Fruit fly (Drosophila melanogaster) whole organism, embryonic: ENCODE results near the gene PGAP2.

Experiments used
- Ada2b ChIP-seq: fragments of 200-800 bp; sonication (Bioruptor generic); IDR thresholded peaks from 2 replicates; pipeline ENCODE4 v1.3.6; 2022; ENCODE audit warnings: missing biosample characterization, missing genetic modification characterization
- BEAF-32 ChIP-seq: fragments of 200-800 bp; sonication (Bioruptor generic); optimal IDR thresholded peaks from 3 replicates; lab custom pipeline; 2017; ENCODE audit warnings: missing biosample characterization, missing genetic modification characterization, mild to moderate bottlenecking, moderate library complexity, missing genetic modification reagents
- Bgb ChIP-seq: fragments of 200-800 bp; sonication (Bioruptor generic); IDR thresholded peaks from 2 replicates; pipeline ENCODE4 v1.3.6; 2022; ENCODE audit warnings: missing biosample characterization, missing genetic modification characterization; ENCODE audit not compliant: partially characterized antibody
- CG1024 ChIP-seq: fragments of 200-800 bp; sonication (Bioruptor generic); IDR thresholded peaks from 2 replicates; pipeline ENCODE4 v1.3.6; 2022; ENCODE audit warnings: missing biosample characterization, missing genetic modification characterization
- CG11560 ChIP-seq: fragments of 200-800 bp; sonication (Bioruptor generic); IDR thresholded peaks from 3 replicates; pipeline ENCODE4 v1.3.6; 2022; ENCODE audit warnings: missing biosample characterization, missing genetic modification characterization
- CG11695 ChIP-seq: fragments of 200-800 bp; sonication (Bioruptor generic); IDR thresholded peaks from 3 replicates; pipeline ENCODE4 v1.3.6; 2022; ENCODE audit warnings: missing biosample characterization, missing genetic modification characterization
- CG12744 ChIP-seq: fragments of 200-800 bp; sonication (Bioruptor generic); optimal IDR thresholded peaks from 2 replicates; lab custom pipeline; 2016; ENCODE audit warnings: missing biosample characterization, missing genetic modification characterization
- CG13287 ChIP-seq: fragments of 200-800 bp; sonication (Bioruptor generic); IDR thresholded peaks from 2 replicates; pipeline ENCODE4 v1.3.6; 2022; ENCODE audit warnings: missing biosample characterization, missing genetic modification characterization; ENCODE audit not compliant: partially characterized antibody
- CG13424 ChIP-seq: fragments of 200-800 bp; sonication (Bioruptor generic); optimal IDR thresholded peaks from 2 replicates; lab custom pipeline; 2019; ENCODE audit warnings: missing biosample characterization, mild to moderate bottlenecking, missing genetic modification characterization, moderate library complexity
- CG14441 ChIP-seq: fragments of 200-800 bp; sonication (Bioruptor generic); IDR thresholded peaks from 2 replicates; pipeline ENCODE4 v1.3.6; 2022; ENCODE audit warnings: missing biosample characterization, missing genetic modification characterization
- CG15514 ChIP-seq: fragments of 200-800 bp; sonication (Bioruptor generic); optimal IDR thresholded peaks from 3 replicates; lab custom pipeline; 2017; ENCODE audit warnings: missing biosample characterization, missing genetic modification characterization, mild to moderate bottlenecking, moderate library complexity, missing genetic modification reagents
- CG17612 ChIP-seq: fragments of 200-800 bp; sonication (Bioruptor generic); IDR thresholded peaks from 2 replicates; pipeline ENCODE4 v1.3.6; 2022; ENCODE audit warnings: missing biosample characterization, missing genetic modification characterization
- CG18599 ChIP-seq: fragments of 200-800 bp; sonication (Bioruptor generic); optimal IDR thresholded peaks from 3 replicates; lab custom pipeline; 2017; ENCODE audit warnings: missing biosample characterization, missing genetic modification characterization, mild to moderate bottlenecking, moderate library complexity, missing genetic modification reagents
- CG31365 ChIP-seq: fragments of 200-800 bp; sonication (Bioruptor generic); optimal IDR thresholded peaks from 2 replicates; lab custom pipeline; 2018; ENCODE audit warnings: missing biosample characterization, mild to moderate bottlenecking, missing genetic modification characterization
- CG33557 ChIP-seq: fragments of 200-800 bp; sonication (Bioruptor generic); optimal IDR thresholded peaks from 2 replicates; lab custom pipeline; 2019; ENCODE audit warnings: missing biosample characterization, mild to moderate bottlenecking, missing genetic modification characterization, moderate library complexity
- CG3838 ChIP-seq: fragments of 200-800 bp; sonication (Bioruptor generic); optimal IDR thresholded peaks from 3 replicates; lab custom pipeline; 2016; ENCODE audit warnings: missing biosample characterization, missing genetic modification characterization
- CG4730 ChIP-seq: fragments of 200-800 bp; sonication (Bioruptor generic); IDR thresholded peaks from 2 replicates; pipeline ENCODE4 v1.3.6; 2022; ENCODE audit warnings: missing biosample characterization, missing genetic modification characterization
- CG6175 ChIP-seq: fragments of 200-800 bp; sonication (Bioruptor generic); IDR thresholded peaks from 3 replicates; pipeline ENCODE4 v1.3.6; 2022; ENCODE audit warnings: missing biosample characterization, missing genetic modification characterization
- CG7271 ChIP-seq: fragments of 200-800 bp; sonication (Bioruptor generic); optimal IDR thresholded peaks from 2 replicates; lab custom pipeline; 2018; ENCODE audit warnings: missing biosample characterization, mild to moderate bottlenecking, missing genetic modification characterization, moderate library complexity
- CG7556 ChIP-seq: fragments of 200-800 bp; sonication (Bioruptor generic); optimal IDR thresholded peaks from 2 replicates; lab custom pipeline; 2017; ENCODE audit warnings: missing biosample characterization, mild to moderate bottlenecking, missing genetic modification characterization
- CG7786 ChIP-seq: fragments of 200-800 bp; sonication (Bioruptor generic); optimal IDR thresholded peaks from 2 replicates; lab custom pipeline; 2016; ENCODE audit warnings: missing biosample characterization, missing genetic modification characterization
- CG8281 ChIP-seq: fragments of 200-800 bp; sonication (Bioruptor generic); optimal IDR thresholded peaks from 2 replicates; lab custom pipeline; 2018; ENCODE audit warnings: missing biosample characterization, mild to moderate bottlenecking, missing genetic modification characterization, moderate library complexity
- CG8359 ChIP-seq: fragments of 200-800 bp; sonication (Bioruptor generic); optimal IDR thresholded peaks from 2 replicates; lab custom pipeline; 2017; ENCODE audit warnings: missing biosample characterization, mild to moderate bottlenecking, missing genetic modification characterization, borderline replicate concordance
- Dip3 ChIP-seq: fragments of 200-800 bp; sonication (Bioruptor generic); optimal IDR thresholded peaks from 3 replicates; lab custom pipeline; 2016; ENCODE audit warnings: missing biosample characterization, missing genetic modification characterization
- Doc2 ChIP-seq: fragments of 200-800 bp; sonication (Bioruptor generic); IDR thresholded peaks from 2 replicates; pipeline ENCODE4 v1.3.6; 2022; ENCODE audit warnings: missing biosample characterization, missing genetic modification characterization
- Fer1 ChIP-seq: fragments of 200-800 bp; sonication (Bioruptor generic); optimal IDR thresholded peaks from 2 replicates; lab custom pipeline; 2017; ENCODE audit warnings: missing biosample characterization, mild to moderate bottlenecking, missing genetic modification characterization
- Hr51 ChIP-seq, 2 experiments: fragments of 200-800 bp; sonication (Bioruptor generic); optimal IDR thresholded peaks; 2 replicates in 1 of 2; 3 replicates in 1 of 2; lab custom pipeline; 2016 to 2018; ENCODE audit warnings: missing biosample characterization in 2 of 2, missing genetic modification characterization in 2 of 2, mild to moderate bottlenecking in 1 of 2, moderate library complexity in 1 of 2
- Lpt ChIP-seq: fragments of >200 bp; optimal IDR thresholded peaks from 2 replicates; lab custom pipeline; 2018; ENCODE audit warnings: missing biosample characterization, missing genetic modification characterization
- Mad ChIP-seq: fragments of 200-800 bp; sonication (Bioruptor generic); optimal IDR thresholded peaks from 2 replicates; lab custom pipeline; 2016; ENCODE audit warnings: missing biosample characterization, missing genetic modification characterization
- Myb ChIP-seq: fragments of 200-800 bp; sonication (Bioruptor generic); optimal IDR thresholded peaks from 2 replicates; lab custom pipeline; 2016; ENCODE audit warnings: missing biosample characterization, missing genetic modification characterization
- Pdp1 ChIP-seq, 2 experiments: fragments of 200-800 bp; sonication (Bioruptor generic); optimal IDR thresholded peaks; 3 replicates each; lab custom pipeline; 2016; ENCODE audit warnings: missing biosample characterization in 2 of 2, missing genetic modification characterization in 2 of 2, mild to moderate bottlenecking in 1 of 2, moderate library complexity in 1 of 2
- Scr ChIP-seq: fragments of 200-800 bp; sonication (Bioruptor generic); IDR thresholded peaks from 2 replicates; pipeline ENCODE4 v1.3.6; 2022; ENCODE audit warnings: missing biosample characterization, missing genetic modification characterization; ENCODE audit not compliant: partially characterized antibody
- Spps ChIP-seq: fragments of 200-800 bp; sonication (Bioruptor generic); optimal IDR thresholded peaks from 2 replicates; lab custom pipeline; 2018; ENCODE audit warnings: missing biosample characterization, mild to moderate bottlenecking, missing genetic modification characterization
- ci ChIP-seq: fragments of 200-800 bp; sonication (Bioruptor generic); IDR thresholded peaks from 3 replicates; pipeline ENCODE4 v1.3.6; 2022; ENCODE audit warnings: missing biosample characterization, missing genetic modification characterization
- corto ChIP-seq: fragments of 200-800 bp; sonication (Bioruptor generic); optimal IDR thresholded peaks from 2 replicates; lab custom pipeline; 2016; ENCODE audit warnings: missing biosample characterization, mild to moderate bottlenecking, missing genetic modification characterization, moderate library complexity
- crol ChIP-seq: fragments of 200-800 bp; sonication (Bioruptor generic); IDR thresholded peaks from 2 replicates; pipeline ENCODE4 v1.3.6; 2022; ENCODE audit warnings: missing biosample characterization, missing genetic modification characterization
- dpn ChIP-seq, 2 experiments: fragments of 200-800 bp; sonication (Bioruptor generic); optimal IDR thresholded peaks; 3 replicates each; lab custom pipeline; 2016; ENCODE audit warnings: missing biosample characterization in 2 of 2, missing genetic modification characterization in 2 of 2
- fd3F ChIP-seq: fragments of 200-800 bp; sonication (Bioruptor generic); optimal IDR thresholded peaks from 2 replicates; lab custom pipeline; 2018; ENCODE audit warnings: missing biosample characterization, mild to moderate bottlenecking, missing genetic modification characterization, moderate library complexity
- fu2 ChIP-seq: fragments of 200-800 bp; sonication (Bioruptor generic); optimal IDR thresholded peaks from 2 replicates; lab custom pipeline; 2016; ENCODE audit warnings: missing biosample characterization, missing genetic modification characterization
- gce ChIP-seq: fragments of 200-800 bp; sonication (Bioruptor generic); IDR thresholded peaks from 3 replicates; pipeline ENCODE4 v1.3.6; 2022; ENCODE audit warnings: missing biosample characterization, missing genetic modification characterization
- gcm ChIP-seq: fragments of 200-800 bp; sonication (Bioruptor generic); optimal IDR thresholded peaks from 2 replicates; lab custom pipeline; 2019; ENCODE audit warnings: missing biosample characterization, mild to moderate bottlenecking, missing genetic modification characterization, moderate library complexity
- gro ChIP-seq: fragments of 200-800 bp; sonication (Bioruptor generic); optimal IDR thresholded peaks from 2 replicates; lab custom pipeline; 2016; ENCODE audit warnings: missing biosample characterization, missing genetic modification characterization
- ham ChIP-seq: fragments of 200-800 bp; sonication (Bioruptor generic); IDR thresholded peaks from 2 replicates; pipeline ENCODE4 v1.3.6; 2022; ENCODE audit warnings: missing biosample characterization, missing genetic modification characterization
- lilli ChIP-seq: fragments of 200-800 bp; sonication (Bioruptor generic); optimal IDR thresholded peaks from 3 replicates; lab custom pipeline; 2016; ENCODE audit warnings: missing biosample characterization, missing genetic modification characterization
- otp ChIP-seq: fragments of 200-800 bp; sonication (Bioruptor generic); IDR thresholded peaks from 3 replicates; pipeline ENCODE4, ENCODE4 v1.3.6; 2022; ENCODE audit warnings: missing biosample characterization, missing genetic modification characterization
- p53 ChIP-seq: fragments of 200-800 bp; sonication (Bioruptor generic); optimal IDR thresholded peaks from 2 replicates; lab custom pipeline; 2016; ENCODE audit warnings: missing biosample characterization, missing genetic modification characterization
- run ChIP-seq: fragments of 200-800 bp; sonication (Bioruptor generic); optimal IDR thresholded peaks from 3 replicates; lab custom pipeline; 2018; ENCODE audit warnings: missing biosample characterization, mild to moderate bottlenecking, missing genetic modification characterization
- stc ChIP-seq: fragments of 200-800 bp; sonication (Bioruptor generic); IDR thresholded peaks from 2 replicates; pipeline ENCODE4 v1.3.6; 2022; ENCODE audit warnings: missing biosample characterization, missing genetic modification characterization
- zf30C ChIP-seq: fragments of 200-800 bp; sonication (Bioruptor generic); optimal IDR thresholded peaks from 3 replicates; lab custom pipeline; 2018; ENCODE audit warnings: missing biosample characterization, mild to moderate bottlenecking, missing genetic modification characterization

Gene PGAP2

DNA sequence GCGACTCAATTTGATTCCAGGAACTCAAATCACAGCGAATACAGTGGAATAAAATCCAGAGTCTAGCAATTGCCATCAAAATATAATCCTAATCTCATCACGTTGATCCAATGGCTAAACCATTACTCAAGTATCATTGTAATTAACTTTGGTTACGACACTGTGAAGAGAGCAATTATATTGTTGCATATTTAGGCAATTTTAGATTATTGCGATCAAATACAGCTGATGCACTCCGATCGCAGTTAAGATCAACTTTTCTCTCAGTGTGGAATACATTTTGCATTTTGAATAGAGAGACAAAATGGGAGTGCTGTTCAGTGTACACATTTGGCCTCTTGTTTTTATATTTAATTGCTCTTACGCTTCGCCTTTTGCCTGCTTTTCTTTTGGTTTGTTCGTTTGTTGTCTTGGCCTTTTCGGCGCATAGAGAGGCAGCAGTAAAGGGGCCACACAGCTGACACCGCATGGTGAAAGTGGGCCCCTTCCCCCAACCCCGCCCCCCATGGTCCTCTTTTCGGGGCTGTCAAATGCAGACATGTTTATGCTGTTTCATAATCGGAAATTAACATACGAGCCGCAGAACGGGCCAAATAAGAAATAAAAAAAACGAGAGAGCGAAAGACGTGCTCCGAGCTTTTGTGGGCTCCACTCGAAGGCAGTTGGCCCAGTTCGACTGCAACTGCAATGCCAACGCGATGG lies 27.0 kb upstream of the PGAP2 start (continued):
- TF ChIP-seq gro (GFP tag; lab: Kevin White, UChicago) = peak; percentile 32
- no peak for TF ChIP-seq stc (GFP tag; lab: Robert Waterston, UW)
- peak; percentile 61 to 65 for TF ChIP-seq dpn (GFP tag; optimal IDR thresholded peaks at IDR 0.05; lab: Kevin White, UChicago)
- TF ChIP-seq Fer1 (GFP tag; lab: Kevin White, UChicago) = peak; percentile 22
- no peak for TF ChIP-seq Spps (tag; lab: Kevin White, UChicago)
- TF ChIP-seq CG7786 (GFP tag; lab: Kevin White, UChicago) = peak; percentile 60
- no peak for TF ChIP-seq ham (GFP tag; lab: Robert Waterston, UW)
- TF ChIP-seq Mad (GFP tag; lab: Kevin White, UChicago) = peak; percentile 42
- TF ChIP-seq gce = no peak
- TF ChIP-seq gcm (GFP tag; lab: Kevin White, UChicago) = no peak
- peak; percentile 22 for TF ChIP-seq Myb (GFP tag; lab: Kevin White, UChicago)
- no peak for TF ChIP-seq CG8359 (GFP tag; lab: Kevin White, UChicago)
- TF ChIP-seq CG14441 = peak; percentile 58; the same call in 1 of the 2 replicates
- peak; percentile 66 for TF ChIP-seq CG13424
- peak; percentile 38 for TF ChIP-seq run (tag; lab: Kevin White, UChicago)
- TF ChIP-seq ci (GFP tag; lab: Robert Waterston, UW) = peak; percentile 44; the same call in 2 of the 3 replicates
- TF ChIP-seq CG4730 (GFP tag; lab: Robert Waterston, UW) = no peak
- TF ChIP-seq CG33557 (GFP tag; lab: Kevin White, UChicago) = no peak
- TF ChIP-seq otp (GFP tag; lab: Robert Waterston, UW) = peak; percentile 31; the same call in 1 of the 3 replicates
- peak; percentile 28 to 80 for TF ChIP-seq Hr51 (GFP tag; optimal IDR thresholded peaks at IDR 0.05; lab: Kevin White, UChicago)
- TF ChIP-seq CG6175 (GFP tag; lab: Robert Waterston, UW) = no peak
- TF ChIP-seq Lpt (GFP tag; lab: Kevin White, UChicago) = no peak
- peak; percentile 35 for TF ChIP-seq p53 (GFP tag; lab: Kevin White, UChicago)
- TF ChIP-seq Dip3 (GFP tag; lab: Kevin White, UChicago) = peak; percentile 17
- TF ChIP-seq CG7556 = peak; percentile 62
- no peak for TF ChIP-seq CG1024 (GFP tag; lab: Robert Waterston, UW)
- TF ChIP-seq CG7271 = no peak
- no peak for TF ChIP-seq CG15514 (GFP tag; lab: Kevin White, UChicago)
- no peak for TF ChIP-seq fd3F (GFP tag; lab: Kevin White, UChicago)
- no peak for TF ChIP-seq CG12744 (GFP tag; lab: Kevin White, UChicago)
- peak; percentile 49 for TF ChIP-seq lilli (GFP tag; lab: Kevin White, UChicago)
- no peak for TF ChIP-seq Doc2 (GFP tag; lab: Robert Waterston, UW)
- TF ChIP-seq Scr (GFP tag; lab: Robert Waterston, UW) = no peak
- TF ChIP-seq CG13287 (GFP tag; lab: Robert Waterston, UW) = no peak
- no peak for TF ChIP-seq CG17612
- 0 out of 2 replicates have a peak, but pooled peaks have one; percentile 28 for TF ChIP-seq Ada2b
- no peak for TF ChIP-seq CG3838
- peak; percentile 37 for TF ChIP-seq zf30C
- no peak for TF ChIP-seq CG11695 (GFP tag; lab: Robert Waterston, UW)
- TF ChIP-seq CG31365 (tag; lab: Kevin White, UChicago) = peak; percentile 43
- TF ChIP-seq CG8281 (tag; lab: Kevin White, UChicago) = peak; percentile 11
- peak; percentile 8 for TF ChIP-seq corto (GFP tag; lab: Kevin White, UChicago)
- peak; percentile 43 to 56 for TF ChIP-seq Pdp1 (GFP tag; optimal IDR thresholded peaks at IDR 0.05; lab: Kevin White, UChicago)
- TF ChIP-seq CG11560 = no peak
- peak; percentile 25 for TF ChIP-seq fu2 (GFP tag; lab: Kevin White, UChicago)
- TF ChIP-seq crol (GFP tag; lab: Robert Waterston, UW) = peak; percentile 73
- no peak for TF ChIP-seq BEAF-32 (GFP tag; lab: Kevin White, UChicago)
- TF ChIP-seq CG18599 (GFP tag; lab: Kevin White, UChicago) = peak; percentile 64
- no peak for TF ChIP-seq Bgb (GFP tag; lab: Robert Waterston, UW)
